Fruit fly (Drosophila melanogaster) whole organism, embryonic: ENCODE results near the gene CG14515.

Source experiments
- Bdp1 ChIP-seq: fragments of 200-800 bp; sonication (Bioruptor generic); optimal IDR thresholded peaks from 3 replicates; lab custom pipeline; 2016; ENCODE audit warnings: missing biosample characterization, missing genetic modification characterization
- CG10274 ChIP-seq: fragments of 200-800 bp; sonication (Bioruptor generic); optimal IDR thresholded peaks from 3 replicates; lab custom pipeline; 2017; ENCODE audit warnings: missing biosample characterization, mild to moderate bottlenecking, missing genetic modification characterization
- CG13287 ChIP-seq: fragments of 200-800 bp; sonication (Bioruptor generic); IDR thresholded peaks from 2 replicates; pipeline ENCODE4 v1.3.6; 2022; ENCODE audit warnings: missing biosample characterization, missing genetic modification characterization; ENCODE audit not compliant: partially characterized antibody
- CG14710 ChIP-seq: fragments of 200-800 bp; sonication (Bioruptor generic); optimal IDR thresholded peaks from 3 replicates; lab custom pipeline; 2019; ENCODE audit warnings: missing biosample characterization, mild to moderate bottlenecking, missing genetic modification characterization, moderate library complexity
- CG14965 ChIP-seq: fragments of 200-800 bp; sonication (Bioruptor generic); optimal IDR thresholded peaks from 2 replicates; lab custom pipeline; 2016; ENCODE audit warnings: missing biosample characterization, missing genetic modification characterization, borderline replicate concordance
- CG15601 ChIP-seq: fragments of 200-800 bp; sonication (Bioruptor generic); optimal IDR thresholded peaks from 3 replicates; lab custom pipeline; 2019; ENCODE audit warnings: missing biosample characterization, mild to moderate bottlenecking, missing genetic modification characterization, moderate library complexity
- CG17802 ChIP-seq: fragments of 200-800 bp; sonication (Bioruptor generic); optimal IDR thresholded peaks from 2 replicates; lab custom pipeline; 2018; ENCODE audit warnings: missing biosample characterization, mild to moderate bottlenecking, missing genetic modification characterization, moderate library complexity
- CG18011 ChIP-seq: fragments of 200-800 bp; sonication (Bioruptor generic); optimal IDR thresholded peaks from 2 replicates; lab custom pipeline; 2017; ENCODE audit warnings: missing biosample characterization, missing genetic modification characterization, mild to moderate bottlenecking, moderate library complexity, missing genotype
- CG18262 ChIP-seq: fragments of 200-800 bp; optimal IDR thresholded peaks from 3 replicates; lab custom pipeline; 2019; ENCODE audit warnings: missing biosample characterization, mild to moderate bottlenecking, missing genetic modification characterization, moderate library complexity
- CG1832 ChIP-seq: fragments of 200-800 bp; sonication (Bioruptor generic); optimal IDR thresholded peaks from 2 replicates; lab custom pipeline; 2017; ENCODE audit warnings: missing biosample characterization, mild to moderate bottlenecking, missing genetic modification characterization, inconsistent platforms
- CG2116 ChIP-seq: fragments of 200-800 bp; sonication (Bioruptor generic); optimal IDR thresholded peaks from 3 replicates; lab custom pipeline; 2018; ENCODE audit warnings: missing biosample characterization, mild to moderate bottlenecking, missing genetic modification characterization
- CG3065 ChIP-seq: fragments of 200-800 bp; sonication (Bioruptor generic); optimal IDR thresholded peaks from 2 replicates; lab custom pipeline; 2016; ENCODE audit warnings: missing biosample characterization, missing genetic modification characterization
- CG32772 ChIP-seq: fragments of 200-800 bp; sonication (Bioruptor generic); IDR thresholded peaks from 2 replicates; pipeline ENCODE4 v1.3.6; 2022; ENCODE audit warnings: missing biosample characterization, missing genetic modification characterization
- CG3847 ChIP-seq: fragments of 200-800 bp; sonication (Bioruptor generic); IDR thresholded peaks from 2 replicates; pipeline ENCODE4 v1.3.6; 2022; ENCODE audit warnings: missing biosample characterization, missing genetic modification characterization
- CG6175 ChIP-seq: fragments of 200-800 bp; sonication (Bioruptor generic); IDR thresholded peaks from 3 replicates; pipeline ENCODE4 v1.3.6; 2022; ENCODE audit warnings: missing biosample characterization, missing genetic modification characterization
- CG6272 ChIP-seq: fragments of 200-800 bp; sonication (Bioruptor generic); IDR thresholded peaks from 2 replicates; pipeline ENCODE4 v1.3.6; 2022; ENCODE audit warnings: missing biosample characterization, missing genetic modification characterization
- E2f1 ChIP-seq: fragments of 200-800 bp; sonication (Bioruptor generic); IDR thresholded peaks from 2 replicates; pipeline ENCODE4 v1.3.6; 2022; ENCODE audit warnings: missing biosample characterization, missing genetic modification characterization
- Ets65A ChIP-seq: fragments of 200-800 bp; sonication (Bioruptor generic); peaks from one replicate; lab custom pipeline; 2016; ENCODE audit warnings: missing biosample characterization, missing genetic modification characterization
- Fer3 ChIP-seq: fragments of 200-800 bp; sonication (Bioruptor generic); optimal IDR thresholded peaks from 2 replicates; lab custom pipeline; 2018; ENCODE audit warnings: missing biosample characterization, mild to moderate bottlenecking, missing genetic modification characterization, moderate library complexity
- GATAe ChIP-seq: fragments of 200-800 bp; sonication (Bioruptor generic); conservative IDR thresholded peaks from 2 replicates; pipeline ENCODE4 v1.3.6; 2022; ENCODE audit warnings: missing biosample characterization, missing genetic modification characterization
- HLH4C ChIP-seq: fragments of 200-800 bp; sonication (Bioruptor generic); IDR thresholded peaks from 3 replicates; pipeline ENCODE4 v1.3.6; 2022; ENCODE audit warnings: missing biosample characterization, missing genetic modification characterization; ENCODE audit not compliant: partially characterized antibody
- Hey ChIP-seq: fragments of 200-800 bp; sonication (Bioruptor generic); optimal IDR thresholded peaks from 3 replicates; lab custom pipeline; 2018; ENCODE audit warnings: missing biosample characterization, mild to moderate bottlenecking, missing genetic modification characterization
- Lpt ChIP-seq: fragments of >200 bp; optimal IDR thresholded peaks from 2 replicates; lab custom pipeline; 2018; ENCODE audit warnings: missing biosample characterization, missing genetic modification characterization
- Meics ChIP-seq: fragments of 200-800 bp; sonication (Bioruptor generic); optimal IDR thresholded peaks from 2 replicates; lab custom pipeline; 2017; ENCODE audit warnings: missing biosample characterization, mild to moderate bottlenecking, missing genetic modification characterization
- NC2α ChIP-seq: fragments of 200-800 bp; sonication (Bioruptor generic); optimal IDR thresholded peaks from 2 replicates; lab custom pipeline; 2016; ENCODE audit warnings: missing biosample characterization, missing genetic modification characterization
- Sry-β ChIP-seq: fragments of 200-800 bp; sonication (Bioruptor generic); optimal IDR thresholded peaks from 2 replicates; lab custom pipeline; 2018; ENCODE audit warnings: missing biosample characterization, mild to moderate bottlenecking, missing genetic modification characterization, moderate library complexity
- Taf1 ChIP-seq: fragments of 200-800 bp; sonication (Bioruptor generic); IDR thresholded peaks from 2 replicates; pipeline ENCODE4 v1.3.6; 2022; ENCODE audit warnings: missing biosample characterization, missing genetic modification characterization
- ac ChIP-seq: fragments of 200-800 bp; sonication (Bioruptor generic); optimal IDR thresholded peaks from 3 replicates; lab custom pipeline; 2017; ENCODE audit warnings: missing biosample characterization, mild to moderate bottlenecking, missing genetic modification characterization
- aop ChIP-seq: fragments of 200-800 bp; sonication (Bioruptor generic); IDR thresholded peaks from 2 replicates; pipeline ENCODE4 v1.3.6; 2022; ENCODE audit warnings: missing biosample characterization, missing genetic modification characterization
- ara ChIP-seq: fragments of 200-800 bp; sonication (Bioruptor generic); IDR thresholded peaks from 2 replicates; pipeline ENCODE4 v1.3.6; 2022; ENCODE audit warnings: missing biosample characterization, missing genetic modification characterization
- ase ChIP-seq: fragments of 200-800 bp; sonication (Bioruptor generic); IDR thresholded peaks from 3 replicates; pipeline ENCODE4 v1.3.6; 2022; ENCODE audit warnings: missing biosample characterization, missing genetic modification characterization
- ato ChIP-seq: fragments of 200-800 bp; sonication (Bioruptor generic); IDR thresholded peaks from 2 replicates; pipeline ENCODE4 v1.3.6; 2022; ENCODE audit warnings: missing biosample characterization, missing genetic modification characterization; ENCODE audit not compliant: partially characterized antibody
- bcd ChIP-seq: fragments of 200-800 bp; sonication (Bioruptor generic); optimal IDR thresholded peaks from 2 replicates; lab custom pipeline; 2017; ENCODE audit warnings: missing biosample characterization, mild to moderate bottlenecking, missing genetic modification characterization
- bsh ChIP-seq, 2 experiments: fragments of 200-800 bp; sonication (Bioruptor generic); optimal IDR thresholded peaks; 2 replicates each; lab custom pipeline; 2017 to 2018; ENCODE audit warnings: mild to moderate bottlenecking in 2 of 2, missing biosample characterization in 2 of 2, missing genetic modification characterization in 2 of 2, moderate library complexity in 1 of 2
- chif ChIP-seq, 2 experiments: fragments of 200-800 bp; sonication (Bioruptor generic); optimal IDR thresholded peaks; 3 replicates each; lab custom pipeline; 2016; ENCODE audit warnings: missing biosample characterization in 2 of 2, missing genetic modification characterization in 2 of 2
- dysf ChIP-seq: fragments of 200-800 bp; sonication (Bioruptor generic); IDR thresholded peaks from 3 replicates; pipeline ENCODE4 v1.3.6; 2022; ENCODE audit warnings: missing biosample characterization, missing genetic modification characterization
- fd102C ChIP-seq: fragments of 200-800 bp; sonication (Bioruptor generic); optimal IDR thresholded peaks from 2 replicates; lab custom pipeline; 2018; ENCODE audit warnings: missing biosample characterization, mild to moderate bottlenecking, missing genetic modification characterization, moderate library complexity
- ken ChIP-seq: fragments of 200-800 bp; sonication (Bioruptor generic); IDR thresholded peaks from 3 replicates; pipeline ENCODE4 v1.3.6; 2022; ENCODE audit warnings: missing biosample characterization, missing genetic modification characterization
- luna ChIP-seq: fragments of 200-800 bp; sonication (Bioruptor generic); optimal IDR thresholded peaks from 2 replicates; lab custom pipeline; 2016; ENCODE audit warnings: missing biosample characterization, missing genetic modification characterization
- org-1 ChIP-seq: fragments of 200-800 bp; sonication (Bioruptor generic); optimal IDR thresholded peaks from 2 replicates; lab custom pipeline; 2017; ENCODE audit warnings: missing biosample characterization, missing genetic modification characterization
- otp ChIP-seq: fragments of 200-800 bp; sonication (Bioruptor generic); IDR thresholded peaks from 3 replicates; pipeline ENCODE4, ENCODE4 v1.3.6; 2022; ENCODE audit warnings: missing biosample characterization, missing genetic modification characterization
- p53 ChIP-seq: fragments of 200-800 bp; sonication (Bioruptor generic); optimal IDR thresholded peaks from 2 replicates; lab custom pipeline; 2016; ENCODE audit warnings: missing biosample characterization, missing genetic modification characterization
- peb ChIP-seq: fragments of 200-800 bp; sonication (Bioruptor generic); IDR thresholded peaks from 2 replicates; pipeline ENCODE4 v1.3.6; 2022; ENCODE audit warnings: missing biosample characterization, missing genetic modification characterization
- prd ChIP-seq, 3 experiments: fragments of >200 bp in 2 of 3; fragments of 200-800 bp in 1 of 3; sonication (Bioruptor generic) in 1 of 3; optimal IDR thresholded peaks in 2 of 3; IDR thresholded peaks in 1 of 3; 2 replicates in 2 of 3; 3 replicates in 1 of 3; pipeline versions ENCODE4 v1.3.6 to Lab custom; 2017 to 2022; ENCODE audit warnings: missing biosample characterization in 1 of 3, missing genetic modification characterization in 1 of 3
- rib ChIP-seq: fragments of 200-800 bp; sonication (Bioruptor generic); IDR thresholded peaks from 2 replicates; pipeline ENCODE4 v1.3.6; 2022; ENCODE audit warnings: missing biosample characterization, missing genetic modification characterization
- sens ChIP-seq: fragments of 200-800 bp; sonication (Bioruptor generic); peaks from one replicate; lab custom pipeline; 2016; ENCODE audit warnings: missing biosample characterization, missing genetic modification characterization
- tll ChIP-seq, 2 experiments: fragments of 200-800 bp in 1 of 2; fragments of >200 bp in 1 of 2; sonication (Bioruptor generic) in 1 of 2; optimal IDR thresholded peaks; 2 replicates each; lab custom pipeline; 2017 to 2019; ENCODE audit warnings: missing biosample characterization in 2 of 2, missing genetic modification characterization in 2 of 2, mild to moderate bottlenecking in 1 of 2, moderate library complexity in 1 of 2

The CG14515 gene

DNA sequence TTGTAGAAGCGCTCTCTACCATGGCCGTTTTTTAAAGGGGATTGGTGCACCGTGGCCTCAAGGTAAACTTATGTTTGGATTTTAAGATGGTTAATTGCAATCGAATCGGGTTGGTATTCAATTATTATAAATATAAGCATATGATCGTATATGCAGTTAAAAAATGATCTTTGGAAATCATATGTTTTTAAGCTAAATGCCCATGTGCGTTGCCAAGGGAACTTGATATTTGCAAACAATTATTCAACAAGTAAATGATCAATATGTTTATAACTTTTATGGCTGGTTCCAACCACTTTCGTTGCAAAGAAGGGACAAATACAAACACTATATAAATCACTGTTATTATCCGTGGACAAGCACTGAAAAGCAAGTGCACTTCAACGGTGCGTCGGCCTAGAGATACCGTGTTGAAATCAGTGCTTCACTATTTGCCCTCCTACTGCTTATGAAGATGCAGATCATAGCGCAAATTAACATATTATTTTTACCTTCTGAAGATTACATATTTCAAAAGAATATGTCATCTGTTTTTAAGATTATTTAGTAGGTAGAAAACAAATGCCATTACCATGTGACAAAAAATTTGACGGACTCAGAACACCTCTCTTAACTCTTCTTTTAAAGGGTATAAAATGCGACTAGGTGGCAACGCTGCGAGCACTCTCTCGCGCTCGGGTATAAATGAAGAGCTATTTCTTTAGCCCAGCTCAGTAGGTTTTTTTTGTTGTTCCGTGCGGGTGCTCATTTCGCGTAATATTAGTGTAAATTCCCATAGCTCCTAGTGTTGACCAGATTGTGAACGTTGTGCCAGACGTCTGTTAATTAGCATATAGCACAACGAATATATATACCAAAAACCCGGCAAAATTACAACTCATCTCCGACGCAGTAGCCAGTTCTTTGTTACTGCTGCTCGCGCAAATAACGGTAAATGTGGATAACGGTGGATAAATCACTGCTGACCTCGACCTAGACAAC, 39.6 kb upstream of the CG14515 start, which contains the start of gene rdog (continued):
- TF ChIP-seq CG10274 (peak; percentile 46), CG6175 (GFP tag; lab: Robert Waterston, UW) (0 out of 3 replicates have a peak, but pooled peaks have one; percentile 34), NC2α (GFP tag; lab: Kevin White, UChicago) (peak; percentile 58), CG14710 (tag; lab: Kevin White, UChicago) (peak; percentile 79), CG3847 (GFP tag; lab: Robert Waterston, UW) (peak; percentile 57), p53 (GFP tag; lab: Kevin White, UChicago) (peak; percentile 42), ken (GFP tag; lab: Robert Waterston, UW) (no peak; the same call in 2 of the 3 replicates), ac (GFP tag; lab: Kevin White, UChicago) (peak; percentile 66), CG1832 (no peak), E2f1 (GFP tag; lab: Robert Waterston, UW) (no peak; the same call in 1 of the 2 replicates), prd (optimal IDR thresholded peaks at IDR 0.05; lab: Kevin White, UChicago) (no peak), prd (GFP tag; IDR thresholded peaks at IDR 0.05; lab: Robert Waterston, UW) (peak; percentile 65; the same call in 2 of the 3 replicates), peb (GFP tag; lab: Robert Waterston, UW) (no peak), fd102C (GFP tag; lab: Kevin White, UChicago) (peak; percentile 20), ato (GFP tag; lab: Robert Waterston, UW) (no peak), Lpt (no peak), Sry-β (peak; percentile 24), luna (peak; percentile 47), Bdp1 (GFP tag; lab: Kevin White, UChicago) (peak; percentile 71), chif (GFP tag; optimal IDR thresholded peaks at IDR 0.05; lab: Kevin White, UChicago) (peak; percentile 84 to 90), otp (GFP tag; lab: Robert Waterston, UW) (peak; percentile 38; the same call in 1 of the 3 replicates), CG6272 (GFP tag; lab: Robert Waterston, UW) (no peak), Ets65A (GFP tag; lab: Kevin White, UChicago) (peak; percentile 98), CG13287 (peak; percentile 35; the same call in 1 of the 2 replicates), bsh (GFP tag; optimal IDR thresholded peaks at IDR 0.05; lab: Kevin White, UChicago) (peak; percentile 35 to 77), tll (GFP tag; optimal IDR thresholded peaks at IDR 0.05; lab: Kevin White, UChicago) (peak in 1 of 2 experiments; percentile 96), CG14965 (GFP tag; lab: Kevin White, UChicago) (no peak), rib (GFP tag; lab: Robert Waterston, UW) (peak; percentile 27; the same call in 1 of the 2 replicates), CG2116 (GFP tag; lab: Kevin White, UChicago) (peak; percentile 69), org-1 (peak; percentile 68), CG32772 (GFP tag; lab: Robert Waterston, UW) (no peak), CG17802 (peak; percentile 39), Meics (GFP tag; lab: Kevin White, UChicago) (peak; percentile 81), aop (peak; percentile 39; the same call in 1 of the 2 replicates), CG18011 (GFP tag; lab: Kevin White, UChicago) (peak; percentile 1), GATAe (GFP tag; lab: Robert Waterston, UW) (no peak), bcd (peak; percentile 82), dysf (GFP tag; lab: Robert Waterston, UW) (peak; percentile 77), CG18262 (peak; percentile 60), Taf1 (GFP tag; lab: Robert Waterston, UW) (no peak), Fer3 (tag; lab: Kevin White, UChicago) (peak; percentile 56), CG15601 (peak; percentile 67), Hey (tag; lab: Kevin White, UChicago) (no peak), CG3065 (peak; percentile 67), ase (GFP tag; lab: Robert Waterston, UW) (no peak), ara (GFP tag; lab: Robert Waterston, UW) (peak; percentile 61), sens (GFP tag; lab: Kevin White, UChicago) (peak; percentile 98), HLH4C (GFP tag; lab: Robert Waterston, UW) (no peak)
